Worm (Caenorhabditis elegans) whole organism, early embryonic: Measurements from ENCODE around the gene unc-47.

Source experiments
- B0310.2 ChIP-seq: sonication (generic microtip); optimal IDR thresholded peaks from 2 replicates; lab custom pipeline; 2016; ENCODE audit warnings: mild to moderate bottlenecking, missing genetic modification characterization, missing compliant biosample characterization
- F13C5.2 ChIP-seq: sonication (generic microtip); optimal IDR thresholded peaks from 2 replicates; lab custom pipeline; 2017; ENCODE audit warnings: mild to moderate bottlenecking, missing genetic modification characterization, inconsistent platforms, missing compliant biosample characterization
- aly-1 ChIP-seq: sonication (generic microtip); optimal IDR thresholded peaks from 2 replicates; lab custom pipeline; 2016; ENCODE audit warnings: missing genetic modification characterization, missing compliant biosample characterization
- ama-1 ChIP-seq: fragments of 150-350 bp; optimal IDR thresholded peaks from 2 replicates; lab custom pipeline; 2014
- ceh-13 ChIP-seq: fragments of 200-800 bp; sonication (Bioruptor generic); optimal IDR thresholded peaks from 2 replicates; lab custom pipeline; 2018; ENCODE audit warnings: mild to moderate bottlenecking, missing genetic modification characterization, missing compliant biosample characterization
- ceh-36 ChIP-seq: sonication (generic microtip); optimal IDR thresholded peaks from 2 replicates; lab custom pipeline; 2016; ENCODE audit warnings: missing genetic modification characterization, inconsistent platforms, missing compliant biosample characterization
- ets-7 ChIP-seq: sonication (generic microtip); optimal IDR thresholded peaks from 2 replicates; lab custom pipeline; 2016; ENCODE audit warnings: missing genotype, missing genetic modification characterization, missing compliant biosample characterization
- flt-1 ChIP-seq: fragments of 200-800 bp; sonication (Bioruptor generic); IDR thresholded peaks from 2 replicates; pipeline ENCODE4 v1.3.6; 2022; ENCODE audit warnings: missing genetic modification characterization, missing compliant biosample characterization
- hmbx-1 ChIP-seq: sonication (generic microtip); optimal IDR thresholded peaks from 2 replicates; lab custom pipeline; 2016; ENCODE audit warnings: mild to moderate bottlenecking, missing genetic modification characterization, missing compliant biosample characterization
- hmg-4 ChIP-seq: fragments of 200-800 bp; sonication (Bioruptor generic); optimal IDR thresholded peaks from 2 replicates; lab custom pipeline; 2018; ENCODE audit warnings: mild to moderate bottlenecking, missing genetic modification characterization, missing compliant biosample characterization
- hnd-1 ChIP-seq: sonication (generic microtip); optimal IDR thresholded peaks from 2 replicates; lab custom pipeline; 2016; ENCODE audit warnings: missing genetic modification characterization, missing compliant biosample characterization
- pes-1 ChIP-seq: fragments of 200-800 bp; sonication (Bioruptor generic); IDR thresholded peaks from 2 replicates; pipeline ENCODE4 v1.3.6; 2022; ENCODE audit warnings: missing genetic modification reagents, missing genetic modification characterization, missing compliant biosample characterization
- scrt-1 ChIP-seq: fragments of 200-800 bp; sonication (Bioruptor generic); IDR thresholded peaks from 2 replicates; pipeline ENCODE4 v1.3.6; 2022; ENCODE audit warnings: missing genetic modification characterization, missing compliant biosample characterization
- sea-1 ChIP-seq: fragments of 200-800 bp; sonication (Bioruptor generic); conservative IDR thresholded peaks from 2 replicates; pipeline ENCODE4 v1.3.6; 2022; ENCODE audit warnings: missing genetic modification characterization, missing compliant biosample characterization
- tbx-11 ChIP-seq: fragments of 200-800 bp; sonication (Bioruptor generic); IDR thresholded peaks from 2 replicates; pipeline ENCODE4 v1.3.6; 2022; ENCODE audit warnings: missing genetic modification characterization, missing compliant biosample characterization
- tbx-37 ChIP-seq: fragments of 200-800 bp; sonication (Bioruptor generic); conservative IDR thresholded peaks from 2 replicates; pipeline ENCODE4 v1.3.6; 2022; ENCODE audit warnings: missing genetic modification reagents, missing genetic modification characterization, missing compliant biosample characterization
- tra-4 ChIP-seq: sonication (generic microtip); optimal IDR thresholded peaks from 2 replicates; lab custom pipeline; 2017; ENCODE audit warnings: missing genetic modification characterization, missing compliant biosample characterization

unc-47 gene

ce11 chrIII:10170265-10170664, 15.8 kb downstream of the unc-47 start:
- TF ChIP-seq B0310.2 (tag; lab: Kevin White, UChicago), result no peak

DNA sequence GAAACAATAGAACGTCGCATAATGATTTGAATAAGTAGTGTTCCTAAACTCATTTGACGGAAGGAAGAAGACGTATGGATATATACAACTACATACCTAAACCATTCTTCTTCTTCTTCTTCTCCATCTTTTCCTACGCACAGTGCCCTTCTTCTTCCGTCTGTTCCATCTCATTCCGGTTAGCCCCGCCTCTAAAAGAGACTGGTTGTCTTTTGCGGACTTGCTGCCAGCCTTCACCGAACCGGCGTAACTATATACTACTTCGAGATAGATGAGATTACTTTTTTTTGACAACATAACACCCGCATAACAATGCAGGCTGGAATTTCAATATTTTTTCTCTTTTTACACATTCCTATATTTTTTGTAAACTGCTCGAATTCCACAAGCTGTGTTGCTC, 25.7 kb downstream of the unc-47 start, which contains the start of the genes K08E5.5 and mua-3:
TSS of gene K08E5.5 (minus strand) at position 101 of the 400 bp plus-strand sequence.
TSS of gene mua-3 (plus strand) at position 313 of the 400 bp plus-strand sequence.
- TF ChIP-seq aly-1 (tag; lab: Kevin White, UChicago), result no peak
- TF ChIP-seq scrt-1 (GFP tag; lab: Robert Waterston, UW), result no peak
- no peak for TF ChIP-seq ceh-36 (tag; lab: Kevin White, UChicago)

- TF ChIP-seq ets-7 (tag; lab: Kevin White, UChicago) (no peak), ama-1 (no peak), hnd-1 (tag; lab: Kevin White, UChicago) (no peak), aly-1 (tag; lab: Kevin White, UChicago) (no peak), hmg-4 (GFP tag; lab: Kevin White, UChicago) (no peak), scrt-1 (GFP tag; lab: Robert Waterston, UW) (no peak), tbx-37 (no peak), pes-1 (GFP tag; lab: Robert Waterston, UW) (no peak), F13C5.2 (tag; lab: Kevin White, UChicago) (no peak), tbx-11 (no peak), flt-1 (no peak), ceh-13 (GFP tag; lab: Kevin White, UChicago) (no peak), sea-1 (GFP tag; lab: Robert Waterston, UW) (no peak), ceh-36 (tag; lab: Kevin White, UChicago) (no peak), tra-4 (tag; lab: Kevin White, UChicago) (no peak), hmbx-1 (tag; lab: Kevin White, UChicago) (no peak), B0310.2 (tag; lab: Kevin White, UChicago) (no peak)
Measured at ce11 chrIII:10156269-10156668, 29.8 kb downstream of the unc-47 start.

DNA sequence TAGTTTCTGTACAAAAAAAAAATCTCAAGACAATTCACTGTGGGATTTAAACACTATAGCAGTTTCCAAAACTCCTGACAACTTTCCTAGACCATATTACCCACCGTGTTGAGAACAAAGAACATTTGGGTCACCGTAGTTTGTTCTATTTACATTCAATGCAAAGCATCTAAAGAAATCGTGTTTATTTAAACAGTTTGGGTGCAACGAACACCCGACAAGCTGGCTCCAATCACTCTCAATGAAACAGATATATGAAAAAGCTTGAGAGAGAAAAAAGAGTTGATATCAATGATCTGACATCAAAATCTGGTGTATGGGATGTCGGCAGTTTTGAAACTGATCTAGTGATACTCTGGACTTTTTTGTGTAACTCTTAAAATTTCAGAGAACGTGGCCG, 31.1 kb downstream of the unc-47 start:
- no peak for TF ChIP-seq ceh-36 (tag; lab: Kevin White, UChicago)
- TF ChIP-seq aly-1 (tag; lab: Kevin White, UChicago), result no peak
- no peak for TF ChIP-seq tbx-37

- TF ChIP-seq B0310.2 (tag; lab: Kevin White, UChicago) (no peak), hmbx-1 (tag; lab: Kevin White, UChicago) (no peak), F13C5.2 (tag; lab: Kevin White, UChicago) (no peak)
Measured at ce11 chrIII:10153003-10153402, 33.1 kb downstream of the unc-47 start.

DNA sequence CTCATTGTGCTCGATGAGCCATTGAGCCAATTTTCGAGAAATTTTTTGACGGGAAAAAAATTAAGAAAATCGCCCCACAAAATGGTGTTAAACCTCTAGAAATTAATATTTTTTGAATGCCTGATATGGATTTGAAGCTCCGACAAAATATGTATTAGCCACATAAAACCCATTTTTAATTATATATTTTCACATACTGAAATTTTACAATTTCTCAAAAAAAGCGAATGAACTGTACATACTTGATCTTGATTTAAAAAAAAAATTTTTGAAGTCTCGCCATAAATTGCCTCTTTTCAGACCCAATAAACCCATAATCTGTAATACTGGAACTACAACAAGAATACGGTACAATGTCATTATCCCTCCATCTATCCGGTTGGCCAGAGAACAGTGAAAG, 33.6 kb downstream of the unc-47 start, which contains the start of gene nac-3:
TSS of gene nac-3 (plus strand) at position 301 of the 400 bp plus-strand sequence.
- TF ChIP-seq aly-1 (tag; lab: Kevin White, UChicago) (no peak), flt-1 (no peak), hmg-4 (GFP tag; lab: Kevin White, UChicago) (no peak), ceh-36 (tag; lab: Kevin White, UChicago) (no peak), tbx-37 (no peak), ets-7 (tag; lab: Kevin White, UChicago) (no peak), tra-4 (tag; lab: Kevin White, UChicago) (no peak)

DNA sequence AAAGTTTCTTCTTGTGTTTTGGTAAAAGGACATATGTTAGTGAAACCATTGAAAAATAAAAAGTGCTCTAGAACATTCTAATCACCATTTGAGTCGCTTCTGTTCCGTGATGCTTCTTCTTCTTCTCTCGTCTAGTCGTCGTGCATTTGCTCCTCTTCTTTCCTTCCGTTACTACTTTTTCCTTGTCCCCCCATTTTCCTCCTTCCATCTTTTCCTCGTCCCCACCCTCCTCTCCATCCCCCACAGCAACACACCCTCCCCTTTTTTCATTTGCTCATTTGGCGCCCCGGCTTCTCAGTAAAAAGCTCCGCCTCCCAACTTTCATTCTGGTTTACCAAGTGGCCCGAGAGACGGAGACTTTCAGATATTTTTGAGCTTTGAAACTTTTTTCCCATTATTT, 34.3 kb downstream of the unc-47 start:
- TF ChIP-seq scrt-1 (GFP tag; lab: Robert Waterston, UW) (0 out of 2 replicates have a peak, but pooled peaks have one; percentile 33), pes-1 (GFP tag; lab: Robert Waterston, UW) (no peak)

DNA sequence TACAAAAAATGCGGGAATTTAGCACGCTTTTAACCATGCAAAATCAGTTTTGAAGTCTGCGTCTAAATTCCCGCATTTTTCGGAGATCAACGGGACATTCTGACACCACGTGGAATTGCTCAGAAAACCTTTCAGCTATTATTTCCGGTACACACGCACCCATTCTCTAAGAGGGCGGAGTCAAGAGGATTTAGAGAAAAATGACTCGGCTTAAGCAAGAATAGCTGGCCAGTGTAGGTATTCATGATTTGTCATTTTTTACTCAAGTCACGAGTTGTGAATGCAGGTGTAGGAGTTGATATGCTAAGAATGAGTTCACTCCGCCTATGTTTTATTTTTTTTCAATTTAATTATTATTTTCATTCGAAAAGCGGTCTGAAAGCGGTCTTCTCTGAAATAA, 35.4 kb downstream of the unc-47 start:
- TF ChIP-seq scrt-1 (GFP tag; lab: Robert Waterston, UW) (no peak), hmbx-1 (tag; lab: Kevin White, UChicago) (no peak), pes-1 (GFP tag; lab: Robert Waterston, UW) (no peak), flt-1 (no peak), ama-1 (no peak), hmg-4 (GFP tag; lab: Kevin White, UChicago) (no peak), tbx-37 (no peak), F13C5.2 (tag; lab: Kevin White, UChicago) (no peak), ceh-13 (GFP tag; lab: Kevin White, UChicago) (no peak), tra-4 (tag; lab: Kevin White, UChicago) (no peak), aly-1 (tag; lab: Kevin White, UChicago) (no peak), hnd-1 (tag; lab: Kevin White, UChicago) (no peak)

ce11 chrIII:10149910-10150309, 36.1 kb downstream of the unc-47 start:
- TF ChIP-seq tra-4 (tag; lab: Kevin White, UChicago) (no peak), hmbx-1 (tag; lab: Kevin White, UChicago) (no peak), ama-1 (no peak), hmg-4 (GFP tag; lab: Kevin White, UChicago) (no peak), ets-7 (tag; lab: Kevin White, UChicago) (no peak), pes-1 (GFP tag; lab: Robert Waterston, UW) (no peak), scrt-1 (GFP tag; lab: Robert Waterston, UW) (no peak), hnd-1 (tag; lab: Kevin White, UChicago) (no peak), ceh-13 (GFP tag; lab: Kevin White, UChicago) (no peak), tbx-37 (no peak), tbx-11 (no peak), sea-1 (GFP tag; lab: Robert Waterston, UW) (no peak), F13C5.2 (tag; lab: Kevin White, UChicago) (no peak), B0310.2 (tag; lab: Kevin White, UChicago) (no peak), aly-1 (tag; lab: Kevin White, UChicago) (no peak), flt-1 (no peak), ceh-36 (tag; lab: Kevin White, UChicago) (no peak)
